Fruit fly (Drosophila melanogaster) whole organism, embryonic: ENCODE results near the gene Cyp309a2.

ENCODE experiments used
- CG14860 ChIP-seq: fragments of 200-800 bp; sonication (Bioruptor generic); IDR thresholded peaks from 3 replicates; pipeline ENCODE4 v1.3.6; 2022; ENCODE audit warnings: missing biosample characterization, missing genetic modification characterization; ENCODE audit not compliant: partially characterized antibody
- br ChIP-seq: fragments of >200 bp; optimal IDR thresholded peaks from 2 replicates; lab custom pipeline; 2017
- lilli ChIP-seq: fragments of 200-800 bp; sonication (Bioruptor generic); optimal IDR thresholded peaks from 3 replicates; lab custom pipeline; 2016; ENCODE audit warnings: missing biosample characterization, missing genetic modification characterization

DNA sequence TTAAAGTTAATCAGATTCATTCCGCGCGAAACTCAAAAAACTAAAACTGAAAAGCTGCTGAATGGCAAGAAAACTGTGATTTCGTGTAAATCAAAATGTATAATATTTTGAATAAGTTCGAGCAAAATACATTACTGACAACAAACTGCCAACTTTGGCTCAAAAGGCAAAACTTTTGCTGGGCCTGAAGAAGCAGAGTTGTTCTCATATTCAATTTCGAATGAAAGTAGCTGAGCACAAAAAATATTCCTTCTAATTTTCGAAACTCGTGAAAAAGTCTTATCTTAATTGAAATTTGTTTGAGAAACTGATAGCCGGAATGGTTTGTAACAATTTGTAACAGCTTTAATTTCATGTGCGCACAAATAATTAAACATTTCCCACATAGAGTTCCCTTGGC is 54.9 kb downstream of the Cyp309a2 start, which contains the start of gene CG3528:
- TF ChIP-seq CG14860 (GFP tag; lab: Robert Waterston, UW) (no peak), br (lab: Kevin White, UChicago) (no peak), lilli (no peak)
